Fruit fly (Drosophila melanogaster) S2 (cell line): ENCODE results near the gene CG33995.

Experiments used
- CG8478 ChIP-seq: fragments of >200 bp; optimal IDR thresholded peaks from 2 replicates; lab custom pipeline; 2018
- CTCF ChIP-seq, 2 experiments: fragments of >200 bp; optimal IDR thresholded peaks; 2 replicates each; lab custom pipeline; 2018

DNA sequence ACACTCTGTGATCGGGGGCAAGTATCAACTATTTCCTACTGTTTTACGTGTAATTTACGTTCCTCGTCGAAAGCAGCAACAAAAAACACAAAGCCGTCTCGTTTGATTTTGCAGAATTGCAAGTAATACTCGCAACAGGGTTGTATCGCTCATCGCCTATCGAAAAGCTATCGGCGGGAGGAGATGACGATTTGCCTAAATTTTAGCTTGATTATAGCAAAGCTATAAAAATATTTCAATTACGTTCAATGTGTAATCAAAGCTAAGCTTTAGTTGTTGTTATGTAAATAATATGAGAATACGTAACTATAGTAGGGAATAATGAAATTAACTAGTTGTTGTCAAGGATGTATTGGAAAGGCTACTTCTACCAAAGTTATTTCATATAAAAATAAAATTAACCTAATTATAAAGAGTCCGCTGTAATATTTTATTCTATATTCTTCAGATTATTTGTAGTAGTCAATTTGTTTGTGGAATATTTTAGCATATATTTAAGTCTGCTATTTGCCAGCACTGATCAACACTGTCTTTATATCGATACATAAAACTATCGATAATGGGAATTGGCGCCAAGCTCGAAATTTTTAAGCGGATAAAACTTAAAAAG is 16.7 kb downstream of the CG33995 start, which contains the start of gene Rpn11:
- TF ChIP-seq CG8478 (lab: Kevin White, UChicago) (no peak), CTCF (optimal IDR thresholded peaks at IDR 0.05; lab: Kevin White, UChicago) (no peak)
